Fruit fly (Drosophila melanogaster): ENCODE data around the gene CG32447.

Gene CG32447

DNA sequence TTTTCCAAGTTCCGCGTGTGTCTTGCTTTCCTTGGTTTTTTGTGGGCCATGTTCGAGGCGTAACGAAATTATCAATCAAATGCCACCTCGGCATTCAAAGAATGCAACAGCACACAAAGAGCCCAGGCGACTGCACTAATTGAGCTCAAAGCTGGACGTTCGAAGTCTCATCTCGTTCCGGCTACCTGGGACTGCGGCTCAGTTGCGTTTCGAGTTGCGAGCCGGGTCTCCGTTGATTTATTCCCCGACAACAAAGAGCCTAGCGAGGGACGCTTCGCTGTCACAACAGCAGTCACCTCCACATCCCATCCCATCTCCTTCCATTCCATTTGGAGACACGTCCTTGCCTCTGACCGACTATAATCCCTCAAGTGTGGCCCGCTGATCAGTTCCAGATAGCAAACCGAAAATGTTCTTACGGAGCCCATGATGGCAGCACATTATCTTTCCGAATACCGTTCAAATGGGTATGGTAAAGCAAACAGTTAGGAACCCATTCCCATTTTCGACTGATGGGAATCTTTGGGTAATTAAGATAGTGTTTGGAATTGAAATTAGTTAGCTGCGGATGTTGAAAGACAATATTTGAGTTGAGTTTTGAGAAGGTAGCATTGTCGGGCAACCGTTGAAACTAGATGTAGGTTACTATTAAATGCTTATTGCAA lies 63.1 kb downstream of the CG32447 start:
- TF ChIP-seq gl (tag; optimal IDR thresholded peaks at IDR 0.05) (no peak), Pif1B (GFP tag; optimal IDR thresholded peaks at IDR 0.05) (no peak), Snoo (tag; optimal IDR thresholded peaks at IDR 0.05) (no peak), CG10348 (GFP tag; IDR thresholded peaks at IDR 0.05) (no peak), rn (GFP tag; IDR thresholded peaks at IDR 0.05) (no peak), CG9948 (tag; optimal IDR thresholded peaks at IDR 0.05) (no peak), CG12605 (GFP tag; IDR thresholded peaks at IDR 0.05) (no peak), Ets98B (GFP tag; IDR thresholded peaks at IDR 0.05) (no peak), CG34367 (tag; optimal IDR thresholded peaks at IDR 0.05) (no peak), CG17806 (tag; optimal IDR thresholded peaks at IDR 0.05) (no peak), fd96Ca (GFP tag; IDR thresholded peaks at IDR 0.05) (no peak), CG15710 (tag; optimal IDR thresholded peaks at IDR 0.05) (no peak), CG8301 (tag; optimal IDR thresholded peaks at IDR 0.05) (no peak), D1 (tag; optimal IDR thresholded peaks at IDR 0.05) (no peak)

DNA sequence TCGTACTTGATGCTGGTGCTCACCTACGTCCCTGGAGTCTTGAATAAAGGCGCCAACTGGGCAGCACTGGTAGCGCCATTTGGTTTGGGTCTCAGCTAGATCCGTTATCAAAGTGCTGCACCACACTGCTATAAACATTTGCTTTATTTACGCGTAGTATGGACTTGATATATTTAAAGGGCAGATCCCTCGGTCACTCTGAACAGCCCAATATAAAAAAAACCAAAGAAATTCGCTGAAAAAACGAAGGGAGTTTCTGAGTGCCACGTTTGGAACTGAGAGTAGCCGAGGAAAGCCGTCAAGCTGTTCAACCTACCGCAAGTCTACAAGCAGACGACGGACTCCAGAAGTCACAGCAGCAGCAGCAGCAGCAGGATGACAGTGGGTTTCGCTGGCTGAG lies 65.3 kb downstream of the CG32447 start, which contains the start of gene Atox1:
Gene Atox1 (plus strand): TSS at position 181 of the 400 bp plus-strand sequence.
- TF ChIP-seq CG8301 (tag; optimal IDR thresholded peaks at IDR 0.05): no peak
- peak; percentile 58 for TF ChIP-seq EcR (GFP tag; optimal IDR thresholded peaks at IDR 0.05)
- no peak for TF ChIP-seq CG9948 (tag; optimal IDR thresholded peaks at IDR 0.05)
- TF ChIP-seq CG4496 (GFP tag; IDR thresholded peaks at IDR 0.05): peak; percentile 64; the same call in 2 of the 3 replicates
- TF ChIP-seq CG8159 (tag; optimal IDR thresholded peaks at IDR 0.05): peak; percentile 17
- TF ChIP-seq CG34367 (tag; optimal IDR thresholded peaks at IDR 0.05): peak; percentile 14
- no peak for TF ChIP-seq CG10348 (GFP tag; IDR thresholded peaks at IDR 0.05)
- TF ChIP-seq CG13204 (GFP tag; optimal IDR thresholded peaks at IDR 0.05): no peak
- TF ChIP-seq CG14655 (GFP tag; optimal IDR thresholded peaks at IDR 0.05): no peak
- peak; percentile 51; the same call in 1 of the 2 replicates for TF ChIP-seq CG12605 (GFP tag; IDR thresholded peaks at IDR 0.05)
- TF ChIP-seq CG15710 (tag; optimal IDR thresholded peaks at IDR 0.05): peak; percentile 17
- TF ChIP-seq CG32121 (GFP tag; IDR thresholded peaks at IDR 0.05): no peak; the same call in 1 of the 2 replicates
- no peak for TF ChIP-seq rn (GFP tag; IDR thresholded peaks at IDR 0.05)
- TF ChIP-seq Pif1B (GFP tag; optimal IDR thresholded peaks at IDR 0.05): no peak
- no peak for TF ChIP-seq Pif1A (GFP tag; optimal IDR thresholded peaks at IDR 0.05)
- no peak for TF ChIP-seq D1 (tag; optimal IDR thresholded peaks at IDR 0.05)
- peak; percentile 29; the same call in 1 of the 3 replicates for TF ChIP-seq fd96Ca (GFP tag; IDR thresholded peaks at IDR 0.05)
- peak; percentile 37 for TF ChIP-seq gl (tag; optimal IDR thresholded peaks at IDR 0.05)
- TF ChIP-seq CG17806 (tag; optimal IDR thresholded peaks at IDR 0.05): peak; percentile 16
- no peak for TF ChIP-seq Ets98B (GFP tag; IDR thresholded peaks at IDR 0.05)
- TF ChIP-seq Snoo (tag; optimal IDR thresholded peaks at IDR 0.05): peak; percentile 7

Data from whole organism, pupa.